Worm (Caenorhabditis elegans) whole organism, midembryonic: ENCODE results near the gene nspb-9.

Experiments
- T22C8.4 ChIP-seq: fragments of 200-800 bp; sonication (Bioruptor generic); IDR thresholded peaks from 2 replicates; pipeline ENCODE4 v1.3.6; 2022; ENCODE audit warnings: missing genetic modification characterization, missing compliant biosample characterization
- cog-1 ChIP-seq: sonication (generic microtip); optimal IDR thresholded peaks from 2 replicates; lab custom pipeline; 2016; ENCODE audit warnings: missing genetic modification characterization, missing compliant biosample characterization
- flt-1 ChIP-seq: fragments of 200-800 bp; sonication (Bioruptor generic); IDR thresholded peaks from 2 replicates; pipeline ENCODE4 v1.3.6; 2022; ENCODE audit warnings: missing genetic modification characterization, missing compliant biosample characterization
- klf-2 ChIP-seq: fragments of 200-800 bp; sonication (Bioruptor generic); conservative IDR thresholded peaks from 2 replicates; pipeline ENCODE4 v1.3.6; 2022; ENCODE audit warnings: missing genetic modification reagents, missing genetic modification characterization, missing compliant biosample characterization
- med-1 ChIP-seq: sonication (generic microtip); optimal IDR thresholded peaks from 2 replicates; lab custom pipeline; 2017; ENCODE audit warnings: missing genetic modification characterization, mild to moderate bottlenecking, missing compliant biosample characterization, antibody characterized with exemption, missing genetic modification reagents; ENCODE audit not compliant: insufficient read depth
- ref-1 ChIP-seq: fragments of 200-800 bp; sonication (Bioruptor generic); conservative IDR thresholded peaks from 2 replicates; pipeline ENCODE4 v1.3.6; 2022; ENCODE audit warnings: missing genetic modification reagents, missing genetic modification characterization, missing compliant biosample characterization
- tab-1 ChIP-seq: fragments of 200-800 bp; sonication (Bioruptor generic); IDR thresholded peaks from 2 replicates; pipeline ENCODE4 v1.3.6; 2022; ENCODE audit warnings: missing genetic modification characterization, missing compliant biosample characterization
- ztf-23 ChIP-seq: fragments of 200-800 bp; sonication (Bioruptor generic); IDR thresholded peaks from 2 replicates; pipeline ENCODE4 v1.3.6; 2022; ENCODE audit warnings: missing genetic modification reagents, missing genetic modification characterization, missing compliant biosample characterization
- ztf-29 ChIP-seq: fragments of 200-800 bp; sonication (Bioruptor generic); IDR thresholded peaks from 2 replicates; pipeline ENCODE4 v1.3.6; 2022; ENCODE audit warnings: missing genetic modification reagents, missing genetic modification characterization, missing compliant biosample characterization

The nspb-9 gene

DNA sequence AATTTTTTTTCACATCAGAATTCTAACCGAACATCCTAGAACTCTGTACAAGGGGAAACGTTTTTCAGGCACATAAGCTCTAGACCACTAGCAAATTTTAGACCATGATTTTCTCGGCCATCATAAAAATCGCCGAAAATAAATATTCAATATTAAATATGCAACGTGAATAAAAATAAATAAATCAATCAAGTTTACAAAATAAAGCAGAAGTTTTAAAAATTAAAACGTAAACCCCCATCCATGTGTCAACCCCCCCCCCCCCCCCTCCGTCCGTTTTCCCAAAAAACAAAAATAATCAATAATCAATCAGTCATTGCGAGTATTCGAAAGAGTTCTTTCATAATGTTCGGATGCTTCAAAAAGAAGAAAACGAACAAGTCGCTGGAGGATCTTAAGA is 12.6 kb downstream of the nspb-9 start, which contains the start of gene catp-4:
TSS of gene catp-4 (plus strand) at position 301 of the 400 bp plus-strand sequence.
- TF ChIP-seq ztf-23 (no peak), tab-1 (GFP tag; lab: Robert Waterston, UW) (no peak), ref-1 (no peak), cog-1 (tag; lab: Kevin White, UChicago) (no peak), klf-2 (no peak), med-1 (no peak)

DNA sequence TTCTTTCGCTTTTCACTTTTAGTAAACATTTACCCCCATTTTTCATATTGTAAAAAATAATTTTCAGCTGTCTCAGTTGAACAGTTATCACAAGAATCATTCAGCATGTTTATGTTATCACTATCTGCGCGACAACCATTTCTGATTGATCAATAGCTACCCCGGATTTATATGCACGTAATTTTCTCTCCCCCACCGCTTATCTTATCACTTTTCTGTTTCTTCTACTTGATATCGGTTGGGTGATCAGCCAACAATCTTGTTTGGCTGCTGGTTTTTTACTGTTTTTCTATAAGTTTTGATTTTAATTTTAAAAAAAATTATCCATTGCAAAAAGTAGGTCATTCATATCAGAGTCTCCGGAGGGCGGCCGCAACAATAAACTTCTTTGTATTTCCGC is 17.1 kb downstream of the nspb-9 start:
- no peak for TF ChIP-seq klf-2
- TF ChIP-seq ztf-29 (GFP tag; lab: Robert Waterston, UW), result no peak
- no peak for TF ChIP-seq tab-1 (GFP tag; lab: Robert Waterston, UW)
- no peak for TF ChIP-seq flt-1
- TF ChIP-seq med-1, result no peak
- TF ChIP-seq cog-1 (tag; lab: Kevin White, UChicago), result no peak
- no peak for TF ChIP-seq ztf-23
- TF ChIP-seq T22C8.4 (GFP tag; lab: Robert Waterston, UW), result no peak
- no peak for TF ChIP-seq ref-1

DNA sequence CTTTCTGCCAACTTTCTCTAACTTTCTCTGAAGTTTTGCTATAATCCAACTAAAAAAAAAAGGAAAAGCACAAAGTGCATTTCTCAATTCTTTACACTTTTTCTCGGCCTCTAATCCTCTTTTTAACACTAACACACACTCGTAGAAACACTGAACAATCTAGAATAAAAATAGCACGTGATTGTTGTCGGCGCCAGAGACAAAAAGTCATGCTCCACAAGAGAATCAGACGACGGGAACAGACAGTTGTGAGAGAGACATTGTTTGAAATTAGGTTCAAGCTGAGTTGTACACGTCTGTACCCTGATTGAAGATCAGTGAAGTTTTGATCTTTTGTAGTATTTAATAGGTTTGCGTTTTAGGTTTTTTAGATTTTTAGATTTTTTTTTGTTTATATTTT is 17.7 kb downstream of the nspb-9 start:
- TF ChIP-seq tab-1 (GFP tag; lab: Robert Waterston, UW) (no peak), med-1 (no peak), ztf-23 (no peak), klf-2 (no peak), ztf-29 (GFP tag; lab: Robert Waterston, UW) (no peak), ref-1 (no peak), cog-1 (tag; lab: Kevin White, UChicago) (no peak), T22C8.4 (GFP tag; lab: Robert Waterston, UW) (no peak), flt-1 (no peak)

DNA sequence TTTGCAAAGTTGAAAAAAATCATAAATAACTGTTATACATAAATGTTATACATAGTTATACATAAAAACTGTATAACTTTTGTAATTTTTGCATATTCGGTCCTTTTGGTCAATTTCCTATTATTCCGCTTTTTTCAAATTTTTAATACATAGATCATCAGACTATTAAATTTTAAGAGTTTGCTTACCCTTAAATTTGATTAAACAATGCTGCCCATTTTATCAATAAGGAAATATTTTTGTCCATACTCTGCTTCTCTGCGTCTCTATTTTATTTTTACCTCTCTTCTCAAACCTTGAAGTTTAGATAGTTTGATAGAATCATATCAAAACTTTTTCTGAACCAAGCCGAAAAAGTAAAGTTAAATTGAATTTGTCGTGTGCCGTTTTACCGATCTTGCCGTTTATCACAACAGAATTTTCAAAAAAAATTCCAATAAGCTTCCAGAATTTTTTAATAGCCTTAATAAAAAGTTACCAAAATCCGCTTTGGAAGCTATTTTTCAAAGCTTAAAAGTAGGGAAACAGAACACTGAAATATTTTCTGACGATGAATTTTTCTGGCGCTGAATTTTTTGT is 18.7 kb downstream of the nspb-9 start:
- no peak for TF ChIP-seq med-1
- no peak for TF ChIP-seq ztf-23
- no peak for TF ChIP-seq T22C8.4 (GFP tag; lab: Robert Waterston, UW)
- TF ChIP-seq tab-1 (GFP tag; lab: Robert Waterston, UW), result no peak
- TF ChIP-seq ref-1, result no peak
- no peak for TF ChIP-seq cog-1 (tag; lab: Kevin White, UChicago)
- no peak for TF ChIP-seq klf-2
- TF ChIP-seq ztf-29 (GFP tag; lab: Robert Waterston, UW), result no peak
- no peak for TF ChIP-seq flt-1

DNA sequence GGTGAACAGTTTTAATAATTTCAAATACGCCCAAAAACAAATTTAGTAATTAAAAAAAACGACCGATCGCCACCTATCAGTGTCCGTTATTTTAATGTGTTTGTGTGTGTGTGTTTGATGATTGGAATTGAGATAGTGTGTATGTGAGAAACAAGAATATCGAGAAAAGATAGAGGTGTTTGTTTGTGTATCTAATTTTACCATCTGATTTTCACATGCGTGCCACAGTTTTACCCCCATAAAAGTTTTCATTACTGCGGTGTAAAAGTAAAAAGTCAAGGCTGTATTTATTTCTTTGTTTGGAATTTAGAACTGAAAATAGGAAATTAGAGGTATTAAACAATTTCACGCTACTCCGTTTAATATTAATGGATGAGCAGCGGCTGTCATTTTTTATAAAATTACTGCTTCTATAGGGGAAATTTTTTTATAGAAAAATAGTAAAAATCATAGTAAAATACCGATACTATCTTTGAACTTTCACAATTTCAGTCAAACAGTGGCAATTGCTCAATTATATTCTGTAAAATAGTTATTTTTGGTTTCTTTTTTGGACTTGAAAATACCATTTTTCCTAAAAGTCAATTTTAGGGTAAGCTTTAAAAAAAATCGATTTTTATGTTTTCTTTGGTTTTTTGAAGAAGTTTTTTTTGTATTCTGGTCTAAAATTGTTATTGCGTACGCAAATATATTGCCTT is 19.4 kb downstream of the nspb-9 start:
- TF ChIP-seq ztf-29 (GFP tag; lab: Robert Waterston, UW) (no peak), T22C8.4 (GFP tag; lab: Robert Waterston, UW) (no peak), ref-1 (no peak), klf-2 (no peak), tab-1 (GFP tag; lab: Robert Waterston, UW) (no peak), cog-1 (tag; lab: Kevin White, UChicago) (no peak), med-1 (no peak), flt-1 (no peak), ztf-23 (no peak)

DNA sequence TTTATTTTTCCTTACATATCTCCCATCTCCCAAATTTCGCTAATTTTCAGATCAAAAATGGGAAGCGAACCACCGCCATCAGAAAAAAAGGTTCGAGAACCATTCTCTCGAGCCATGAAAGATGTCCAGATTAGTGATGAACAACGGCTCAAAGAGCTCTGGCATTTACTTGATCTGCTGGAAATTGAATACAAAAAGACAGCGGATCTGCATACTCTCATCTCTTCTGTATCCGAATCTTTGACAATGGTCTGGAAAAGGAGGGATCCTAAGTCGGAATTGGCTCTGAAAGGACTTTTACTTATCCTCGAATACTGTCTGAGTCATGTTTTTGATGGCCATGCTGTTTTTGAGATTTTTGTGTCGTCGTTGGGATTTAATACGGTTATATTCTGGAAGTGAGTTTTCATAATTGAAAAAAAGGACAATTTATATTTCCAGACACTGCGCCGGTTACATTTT is 20.2 kb downstream of the nspb-9 start, which contains the start of gene tps-2:
TSS of gene tps-2 (plus strand) at position 51 of the 462 bp plus-strand sequence.
- TF ChIP-seq klf-2 (no peak), flt-1 (no peak), T22C8.4 (GFP tag; lab: Robert Waterston, UW) (no peak), ztf-23 (no peak), cog-1 (tag; lab: Kevin White, UChicago) (no peak), ref-1 (no peak), tab-1 (GFP tag; lab: Robert Waterston, UW) (no peak), ztf-29 (GFP tag; lab: Robert Waterston, UW) (no peak), med-1 (no peak)

DNA sequence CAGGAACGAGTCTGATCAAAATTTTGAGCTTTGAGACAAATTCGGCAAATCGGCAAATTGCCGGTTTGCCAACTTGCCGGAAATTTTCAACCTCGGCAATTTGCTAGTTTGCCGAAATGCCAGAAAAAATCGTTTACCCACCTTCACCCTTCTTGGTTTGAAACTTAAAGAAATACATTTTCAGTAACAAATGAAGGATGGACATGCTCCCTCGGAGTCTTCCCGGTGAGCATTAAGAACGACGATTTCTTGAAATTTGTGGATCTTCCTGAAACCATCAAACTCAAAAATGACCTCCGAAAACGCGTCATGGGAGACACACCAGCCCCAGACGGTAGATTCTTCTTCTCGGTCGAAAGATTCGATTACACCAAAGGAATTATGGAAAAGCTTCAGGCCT is 22.1 kb downstream of the nspb-9 start:
- TF ChIP-seq tab-1 (GFP tag; lab: Robert Waterston, UW), result no peak
- no peak for TF ChIP-seq ztf-23
- TF ChIP-seq med-1, result no peak
- TF ChIP-seq cog-1 (tag; lab: Kevin White, UChicago), result no peak
- TF ChIP-seq klf-2, result no peak
- TF ChIP-seq T22C8.4 (GFP tag; lab: Robert Waterston, UW), result no peak
- TF ChIP-seq flt-1, result no peak
- TF ChIP-seq ztf-29 (GFP tag; lab: Robert Waterston, UW), result no peak
- no peak for TF ChIP-seq ref-1

DNA sequence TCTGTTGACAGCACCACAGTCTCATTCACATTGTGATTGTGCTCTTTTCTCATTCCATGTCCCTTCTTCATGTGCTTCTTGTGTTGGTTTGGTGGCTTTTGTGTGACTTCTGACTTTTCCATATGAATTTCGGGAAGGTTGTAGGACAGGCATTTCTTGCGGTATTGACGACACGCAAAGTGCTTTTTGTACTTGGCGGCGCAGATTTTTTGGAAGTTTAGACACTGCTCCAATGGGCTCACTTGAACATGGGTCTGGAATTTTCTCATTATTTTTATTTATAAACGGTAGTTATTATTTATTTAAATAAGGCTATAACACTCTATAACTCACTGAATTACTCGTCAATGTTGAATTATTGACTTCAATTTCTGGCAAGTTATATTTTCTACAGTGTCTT is 23.6 kb downstream of the nspb-9 start:
- TF ChIP-seq T22C8.4 (GFP tag; lab: Robert Waterston, UW), result no peak
- TF ChIP-seq cog-1 (tag; lab: Kevin White, UChicago), result no peak
- no peak for TF ChIP-seq ztf-29 (GFP tag; lab: Robert Waterston, UW)
- no peak for TF ChIP-seq flt-1
- TF ChIP-seq klf-2, result no peak
- TF ChIP-seq ref-1, result no peak
- no peak for TF ChIP-seq med-1

DNA sequence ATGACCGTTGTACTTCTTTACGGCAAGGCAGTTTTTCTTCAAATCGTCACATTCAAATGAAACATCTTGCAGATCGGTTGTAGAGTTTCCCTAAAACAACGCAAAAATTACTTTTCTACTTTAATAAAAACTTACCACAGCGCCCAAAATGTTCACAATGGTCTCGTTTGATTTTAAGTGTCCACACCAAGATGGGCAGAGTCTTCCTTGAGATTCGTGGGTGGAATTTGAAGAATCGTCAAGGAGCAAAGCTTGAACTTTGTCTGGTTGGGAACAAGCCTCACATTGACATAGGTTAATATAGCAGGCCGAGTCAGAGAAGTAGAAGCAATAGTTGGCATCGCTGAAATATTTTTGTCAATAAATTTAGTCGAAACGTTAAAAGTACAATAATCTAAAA is 24.4 kb downstream of the nspb-9 start:
- TF ChIP-seq cog-1 (tag; lab: Kevin White, UChicago), result no peak
- TF ChIP-seq ref-1, result no peak
- no peak for TF ChIP-seq ztf-29 (GFP tag; lab: Robert Waterston, UW)
- TF ChIP-seq klf-2, result no peak
- TF ChIP-seq flt-1, result no peak
- TF ChIP-seq tab-1 (GFP tag; lab: Robert Waterston, UW), result no peak
- TF ChIP-seq T22C8.4 (GFP tag; lab: Robert Waterston, UW), result no peak
- TF ChIP-seq med-1, result no peak
- TF ChIP-seq ztf-23, result no peak

DNA sequence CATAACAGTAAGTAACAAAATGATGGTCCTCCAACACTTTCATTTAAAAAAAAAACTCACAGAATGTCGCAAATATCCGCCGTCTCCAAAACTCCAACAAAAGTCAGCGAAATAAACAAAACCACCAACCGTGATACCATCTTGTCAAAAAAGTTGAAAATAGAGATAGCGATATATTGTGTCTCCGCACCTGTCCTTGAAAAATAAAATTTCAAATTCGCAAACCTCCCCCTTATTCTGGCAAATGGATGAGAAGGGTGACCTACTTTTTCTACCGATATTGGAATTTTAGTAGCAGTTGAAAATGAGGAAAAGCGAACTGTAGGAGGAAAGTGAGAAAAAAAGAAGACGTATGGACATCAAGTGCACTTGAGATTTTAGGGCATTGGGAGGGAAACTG is 24.8 kb downstream of the nspb-9 start, which contains the start of gene F19H8.2:
TSS of gene F19H8.2 (minus strand) at position 391 of the 400 bp plus-strand sequence.
- TF ChIP-seq med-1 (no peak), flt-1 (no peak), tab-1 (GFP tag; lab: Robert Waterston, UW) (no peak), cog-1 (tag; lab: Kevin White, UChicago) (no peak), klf-2 (no peak), ref-1 (no peak), ztf-23 (no peak), ztf-29 (GFP tag; lab: Robert Waterston, UW) (no peak), T22C8.4 (GFP tag; lab: Robert Waterston, UW) (no peak)
